Worm (Caenorhabditis elegans): ENCODE data around the gene fbxa-144.

fbxa-144 gene

ce11 chrV:16141071-16141470, 8.5 kb upstream of the fbxa-144 start, which contains the start of gene clc-32:
Gene clc-32, minus strand, starts transcription at chrV:16141171.
- TF ChIP-seq gmeb-2 (tag; optimal IDR thresholded peaks at IDR 0.05): no peak
- no peak for TF ChIP-seq pha-2 (tag; optimal IDR thresholded peaks at IDR 0.05)
- TF ChIP-seq lin-11 (tag; optimal IDR thresholded peaks at IDR 0.05): no peak
- TF ChIP-seq hlh-6 (tag; optimal IDR thresholded peaks at IDR 0.05): no peak
- no peak for TF ChIP-seq elt-4 (tag; optimal IDR thresholded peaks at IDR 0.05)
- no peak for TF ChIP-seq ceh-2 (tag; optimal IDR thresholded peaks at IDR 0.05)
- TF ChIP-seq odd-2 (tag; optimal IDR thresholded peaks at IDR 0.05): no peak
- no peak for TF ChIP-seq pat-9 (tag; optimal IDR thresholded peaks at IDR 0.05)
- TF ChIP-seq lim-6 (tag; optimal IDR thresholded peaks at IDR 0.05): no peak
- no peak for TF ChIP-seq tbx-7 (tag; optimal IDR thresholded peaks at IDR 0.05)
- no peak for TF ChIP-seq unc-42 (tag; optimal IDR thresholded peaks at IDR 0.05)
- TF ChIP-seq elt-2 (tag; optimal IDR thresholded peaks at IDR 0.05): no peak
- no peak for TF ChIP-seq ceh-48 (tag; optimal IDR thresholded peaks at IDR 0.05)

ce11 chrV:16139529-16139928, 6.9 kb upstream of the fbxa-144 start, which contains the start of gene clc-11:
Gene clc-11, minus strand, starts transcription at chrV:16139629.
- TF ChIP-seq hlh-6 (tag; optimal IDR thresholded peaks at IDR 0.05): no peak
- no peak for TF ChIP-seq pros-1 (tag; optimal IDR thresholded peaks at IDR 0.05)
- no peak for TF ChIP-seq hlh-30 (tag; optimal IDR thresholded peaks at IDR 0.05; ENCODE audit: insufficient read depth)
- no peak for TF ChIP-seq ets-4 (tag; optimal IDR thresholded peaks at IDR 0.05)
- TF ChIP-seq ceh-31 (tag; optimal IDR thresholded peaks at IDR 0.05): no peak
- no peak for TF ChIP-seq nhr-11 (tag; optimal IDR thresholded peaks at IDR 0.05)
- TF ChIP-seq nhr-232 (tag; optimal IDR thresholded peaks at IDR 0.05): no peak
- no peak for TF ChIP-seq pag-3 (tag; optimal IDR thresholded peaks at IDR 0.05; ENCODE audit: borderline replicate concordance)
- no peak for TF ChIP-seq rnt-1 (tag; optimal IDR thresholded peaks at IDR 0.05)
- no peak for TF ChIP-seq fkh-10 (GFP tag; optimal IDR thresholded peaks at IDR 0.05)
- TF ChIP-seq gmeb-2 (tag; optimal IDR thresholded peaks at IDR 0.05): no peak
- no peak for TF ChIP-seq ahr-1 (tag; optimal IDR thresholded peaks at IDR 0.05)
- TF ChIP-seq hlh-13 (GFP tag; optimal IDR thresholded peaks at IDR 0.05): no peak

- TF ChIP-seq elt-2 (tag; optimal IDR thresholded peaks at IDR 0.05) (no peak), F13H6.1 (tag; optimal IDR thresholded peaks at IDR 0.05) (no peak), sdc-2 (tag; optimal IDR thresholded peaks at IDR 0.05) (no peak), ceh-18 (tag; optimal IDR thresholded peaks at IDR 0.05) (no peak), unc-3 (GFP tag; conservative IDR thresholded peaks at IDR 0.05) (no peak), unc-3 (tag; optimal IDR thresholded peaks at IDR 0.05) (no peak), fkh-6 (tag; optimal IDR thresholded peaks at IDR 0.05) (no peak), ztf-16 (tag; optimal IDR thresholded peaks at IDR 0.05) (no peak), odd-2 (tag; optimal IDR thresholded peaks at IDR 0.05) (no peak), nhr-11 (tag; optimal IDR thresholded peaks at IDR 0.05) (no peak), elt-4 (tag; optimal IDR thresholded peaks at IDR 0.05) (no peak), C08G9.2 (tag; optimal IDR thresholded peaks at IDR 0.05) (no peak), pat-9 (tag; optimal IDR thresholded peaks at IDR 0.05) (no peak), ttx-3 (tag; optimal IDR thresholded peaks at IDR 0.05) (no peak), unc-55 (GFP tag; optimal IDR thresholded peaks at IDR 0.05) (no peak), pax-1 (tag; optimal IDR thresholded peaks at IDR 0.05) (no peak), hlh-8 (tag; optimal IDR thresholded peaks at IDR 0.05) (no peak)
These were observed 4.4 kb upstream of the fbxa-144 start, which contains the start of gene F44G3.7 for ce11 chrV:16137043-16137442. Gene F44G3.7, minus strand, starts transcription at chrV:16137143.

- TF ChIP-seq madf-2 (tag; optimal IDR thresholded peaks at IDR 0.05) (no peak), hlh-6 (tag; optimal IDR thresholded peaks at IDR 0.05) (no peak), ceh-6 (GFP tag; optimal IDR thresholded peaks at IDR 0.05) (no peak), sox-2 (GFP tag; IDR thresholded peaks at IDR 0.05) (no peak), fkh-10 (GFP tag; optimal IDR thresholded peaks at IDR 0.05) (no peak), pat-9 (tag; optimal IDR thresholded peaks at IDR 0.05) (no peak), fax-1 (tag; optimal IDR thresholded peaks at IDR 0.05) (no peak), ceh-48 (tag; optimal IDR thresholded peaks at IDR 0.05) (no peak), ceh-45 (GFP tag; IDR thresholded peaks at IDR 0.05) (no peak), ceh-14 (tag; optimal IDR thresholded peaks at IDR 0.05) (no peak), ceh-24 (tag; optimal IDR thresholded peaks at IDR 0.05) (no peak), pax-1 (tag; optimal IDR thresholded peaks at IDR 0.05) (no peak), unc-3 (GFP tag; conservative IDR thresholded peaks at IDR 0.05) (no peak), unc-3 (tag; optimal IDR thresholded peaks at IDR 0.05) (no peak), ama-1 (optimal IDR thresholded peaks at IDR 0.05) (no peak)
These were observed 390 bp downstream of the fbxa-144 start for ce11 chrV:16132215-16132614.
